Worm (Caenorhabditis elegans) whole organism, young adult: Measurements from ENCODE around the gene best-6.

ENCODE experiments used
- B0019.2 ChIP-seq: fragments of 200-800 bp; sonication (Bioruptor generic); conservative IDR thresholded peaks from 2 replicates; pipeline ENCODE4 v1.3.6; 2022; ENCODE audit warnings: missing genetic modification reagents, missing genetic modification characterization, missing compliant biosample characterization
- C17E4.6 ChIP-seq: fragments of 200-800 bp; sonication (Bioruptor generic); IDR thresholded peaks from 2 replicates; pipeline ENCODE4 v1.3.6; 2022; ENCODE audit warnings: missing genetic modification reagents, missing genetic modification characterization, missing compliant biosample characterization
- F37B4.10 ChIP-seq: fragments of 200-800 bp; sonication (Bioruptor generic); IDR thresholded peaks from 2 replicates; pipeline ENCODE4 v1.3.6; 2022; ENCODE audit warnings: missing genetic modification characterization, missing compliant biosample characterization
- K11D2.4 ChIP-seq: fragments of 200-800 bp; sonication (Bioruptor generic); IDR thresholded peaks from 2 replicates; pipeline ENCODE4 v1.3.6; 2022; ENCODE audit warnings: missing genetic modification reagents, missing genetic modification characterization, missing compliant biosample characterization
- K12H6.12 ChIP-seq: fragments of 200-800 bp; sonication (Bioruptor generic); optimal IDR thresholded peaks from 2 replicates; lab custom pipeline; 2018; ENCODE audit warnings: mild to moderate bottlenecking, missing genetic modification characterization, missing compliant biosample characterization
- Y53F4B.3 ChIP-seq: fragments of 200-800 bp; sonication (Bioruptor generic); IDR thresholded peaks from 2 replicates; pipeline ENCODE4 v1.3.6; 2022; ENCODE audit warnings: missing genetic modification reagents, missing genetic modification characterization, missing compliant biosample characterization
- Y53G8AR.9 ChIP-seq: fragments of 200-800 bp; sonication (Bioruptor generic); conservative IDR thresholded peaks from 2 replicates; pipeline ENCODE4 v1.3.6; 2022; ENCODE audit warnings: missing genetic modification reagents, missing genetic modification characterization, missing compliant biosample characterization
- Y56A3A.18 ChIP-seq: fragments of 200-800 bp; sonication (Bioruptor generic); IDR thresholded peaks from 2 replicates; pipeline ENCODE4 v1.3.6; 2022; ENCODE audit warnings: missing genetic modification reagents, missing genetic modification characterization, missing compliant biosample characterization
- atf-7 ChIP-seq: sonication (generic microtip); optimal IDR thresholded peaks from 2 replicates; lab custom pipeline; 2017; ENCODE audit warnings: mild to moderate bottlenecking, missing genetic modification characterization, missing compliant biosample characterization
- cebp-1 ChIP-seq, 2 experiments: fragments of 200-800 bp in 1 of 2; sonication (Bioruptor generic) in 1 of 2; sonication (generic microtip) in 1 of 2; IDR thresholded peaks in 1 of 2; optimal IDR thresholded peaks in 1 of 2; 2 replicates each; pipeline versions ENCODE4 v1.3.6 to Lab custom; 2017 to 2022; ENCODE audit warnings: missing compliant biosample characterization in 2 of 2, missing genetic modification characterization in 2 of 2, mild to moderate bottlenecking in 1 of 2, missing genetic modification reagents in 1 of 2, moderate library complexity in 1 of 2
- ceh-100 ChIP-seq: fragments of 200-800 bp; sonication (Bioruptor generic); IDR thresholded peaks from 2 replicates; pipeline ENCODE4 v1.3.6; 2022; ENCODE audit warnings: missing genetic modification reagents, missing genetic modification characterization, missing compliant biosample characterization
- ceh-91 ChIP-seq: fragments of 200-800 bp; sonication (Bioruptor generic); IDR thresholded peaks from 2 replicates; pipeline ENCODE4 v1.3.6; 2022; ENCODE audit warnings: missing genetic modification reagents, missing genetic modification characterization, missing compliant biosample characterization
- chd-7 ChIP-seq: sonication (generic microtip); optimal IDR thresholded peaks from 2 replicates; lab custom pipeline; 2016; ENCODE audit warnings: mild to moderate bottlenecking, missing genetic modification characterization, moderate library complexity, missing compliant biosample characterization
- efl-1 ChIP-seq: fragments of 150-350 bp; optimal IDR thresholded peaks from 2 replicates; lab custom pipeline; 2014; ENCODE audit warnings: missing biosample characterization, missing genetic modification reagents, missing genetic modification characterization
- egl-18 ChIP-seq: fragments of 200-800 bp; sonication (Bioruptor generic); IDR thresholded peaks from 2 replicates; pipeline ENCODE4 v1.3.6; 2022; ENCODE audit warnings: missing genetic modification reagents, missing genetic modification characterization, missing compliant biosample characterization
- egl-44 ChIP-seq: fragments of 200-800 bp; sonication (Bioruptor generic); IDR thresholded peaks from 2 replicates; pipeline ENCODE4 v1.3.6; 2022; ENCODE audit warnings: missing genetic modification reagents, missing genetic modification characterization, missing compliant biosample characterization
- egrh-3 ChIP-seq: fragments of 200-800 bp; sonication (Bioruptor generic); IDR thresholded peaks from 2 replicates; pipeline ENCODE4 v1.3.6; 2022; ENCODE audit warnings: missing genetic modification reagents, missing genetic modification characterization, missing compliant biosample characterization
- fkh-3 ChIP-seq: sonication (generic microtip); optimal IDR thresholded peaks from 2 replicates; lab custom pipeline; 2016; ENCODE audit warnings: mild to moderate bottlenecking, missing genetic modification characterization, missing compliant biosample characterization
- gei-17 ChIP-seq: fragments of 200-800 bp; sonication (Bioruptor generic); optimal IDR thresholded peaks from 2 replicates; lab custom pipeline; 2018; ENCODE audit warnings: mild to moderate bottlenecking, missing genetic modification characterization, missing compliant biosample characterization
- hlh-26 ChIP-seq: fragments of 200-800 bp; sonication (Bioruptor generic); conservative IDR thresholded peaks from 2 replicates; pipeline ENCODE4 v1.3.6; 2022; ENCODE audit warnings: missing genetic modification reagents, missing genetic modification characterization, missing compliant biosample characterization
- hmg-20 ChIP-seq: fragments of 200-800 bp; sonication (Bioruptor generic); IDR thresholded peaks from 2 replicates; pipeline ENCODE4 v1.3.6; 2022; ENCODE audit warnings: missing genetic modification reagents, missing genetic modification characterization, missing compliant biosample characterization
- hrde-1 ChIP-seq: sonication (generic microtip); optimal IDR thresholded peaks from 2 replicates; lab custom pipeline; 2016; ENCODE audit warnings: missing genetic modification characterization, mild to moderate bottlenecking, missing compliant biosample characterization, moderate library complexity, missing genotype, missing genetic modification reagents, borderline replicate concordance
- lin-35 ChIP-seq, 3 experiments: fragments of 150-350 bp in 2 of 3; sonication (generic microtip) in 1 of 3; optimal IDR thresholded peaks; 2 replicates each; lab custom pipeline; 2014 to 2018; ENCODE audit warnings: missing biosample characterization in 3 of 3, missing genetic modification characterization in 3 of 3, missing genetic modification reagents in 3 of 3
- lin-40 ChIP-seq: sonication (generic microtip); optimal IDR thresholded peaks from 2 replicates; lab custom pipeline; 2016; ENCODE audit warnings: missing genetic modification characterization, mild to moderate bottlenecking, missing compliant biosample characterization, missing genotype, missing genetic modification reagents
- madf-3 ChIP-seq: fragments of 200-800 bp; sonication (Bioruptor generic); IDR thresholded peaks from 2 replicates; pipeline ENCODE4 v1.3.6; 2022; ENCODE audit warnings: missing genetic modification reagents, missing genetic modification characterization, missing compliant biosample characterization
- mel-28 ChIP-seq: sonication (generic microtip); optimal IDR thresholded peaks from 2 replicates; lab custom pipeline; 2016; ENCODE audit warnings: borderline replicate concordance, mild to moderate bottlenecking, missing genetic modification characterization, missing compliant biosample characterization
- nfya-1 ChIP-seq: sonication (generic microtip); optimal IDR thresholded peaks from 2 replicates; lab custom pipeline; 2017; ENCODE audit warnings: antibody characterized with exemption, missing compliant biosample characterization, missing genetic modification characterization, borderline replicate concordance; ENCODE audit not compliant: insufficient read depth
- nfyb-1 ChIP-seq: fragments of 200-800 bp; sonication (Bioruptor generic); IDR thresholded peaks from 2 replicates; pipeline ENCODE4 v1.3.6; 2022; ENCODE audit warnings: missing genetic modification reagents, missing genetic modification characterization, missing compliant biosample characterization
- nhr-80 ChIP-seq: sonication (generic microtip); optimal IDR thresholded peaks from 2 replicates; lab custom pipeline; 2016; ENCODE audit warnings: missing genetic modification characterization, missing compliant biosample characterization
- rcor-1 ChIP-seq: fragments of 200-800 bp; sonication (Bioruptor generic); IDR thresholded peaks from 2 replicates; pipeline ENCODE4 v1.3.6; 2022; ENCODE audit warnings: missing genetic modification reagents, missing genetic modification characterization, missing compliant biosample characterization
- rec-8 ChIP-seq, 2 experiments: sonication (generic microtip); optimal IDR thresholded peaks; 2 replicates each; lab custom pipeline; 2016; ENCODE audit warnings: mild to moderate bottlenecking in 2 of 2, missing genetic modification characterization in 2 of 2, missing genetic modification reagents in 2 of 2, missing genotype in 2 of 2, missing biosample characterization in 1 of 2, missing compliant biosample characterization in 1 of 2, moderate library complexity in 1 of 2
- sdz-38 ChIP-seq: sonication (generic microtip); optimal IDR thresholded peaks from 2 replicates; lab custom pipeline; 2016; ENCODE audit warnings: missing genotype, missing genetic modification characterization, missing compliant biosample characterization
- snpc-1.1 ChIP-seq: sonication (generic microtip); optimal IDR thresholded peaks from 2 replicates; lab custom pipeline; 2017; ENCODE audit warnings: missing genetic modification characterization, mild to moderate bottlenecking, missing compliant biosample characterization, antibody characterized with exemption, moderate library complexity, missing genotype, missing genetic modification reagents; ENCODE audit not compliant: insufficient read depth
- snpc-1.3 ChIP-seq: sonication (generic microtip); optimal IDR thresholded peaks from 2 replicates; lab custom pipeline; 2017; ENCODE audit warnings: missing genetic modification characterization, mild to moderate bottlenecking, missing compliant biosample characterization, antibody characterized with exemption, moderate library complexity, missing genotype, missing genetic modification reagents; ENCODE audit not compliant: insufficient read depth
- unc-130 ChIP-seq: sonication (generic microtip); optimal IDR thresholded peaks from 2 replicates; lab custom pipeline; 2016; ENCODE audit warnings: missing genetic modification reagents, missing genetic modification characterization, missing compliant biosample characterization
- ztf-22 ChIP-seq: fragments of 200-800 bp; sonication (Bioruptor generic); optimal IDR thresholded peaks from 2 replicates; lab custom pipeline; 2018; ENCODE audit warnings: mild to moderate bottlenecking, missing genetic modification characterization, moderate library complexity, missing compliant biosample characterization

The best-6 gene

DNA sequence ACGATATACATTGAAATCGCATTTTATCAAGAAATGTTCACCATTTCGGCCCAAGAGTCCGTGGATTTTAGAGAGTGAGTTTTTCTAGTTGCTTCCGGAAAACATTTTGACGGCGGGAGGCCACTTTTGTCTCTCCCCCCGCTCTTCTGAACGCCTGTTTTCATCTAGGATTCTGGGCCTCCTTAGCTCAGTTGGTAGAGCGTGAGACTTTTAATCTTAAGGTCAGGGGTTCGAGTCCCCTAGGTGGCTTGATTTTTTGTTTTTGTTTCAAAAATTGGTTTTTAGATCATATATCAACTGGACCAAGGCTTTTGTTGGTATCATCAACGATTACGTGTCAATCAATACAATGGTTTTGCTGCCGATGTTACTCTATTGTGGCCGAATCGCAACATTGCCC lies 9.9 kb upstream of the best-6 start (continued):
- TF ChIP-seq cebp-1 (GFP tag; IDR thresholded peaks at IDR 0.05; lab: Robert Waterston, UW) (no peak), cebp-1 (tag; optimal IDR thresholded peaks at IDR 0.05; lab: Kevin White, UChicago) (no peak), hrde-1 (tag; lab: Kevin White, UChicago) (peak; percentile 49)

- TF ChIP-seq egl-44 (GFP tag; lab: Robert Waterston, UW), result no peak
- no peak for TF ChIP-seq gei-17 (GFP tag; lab: Kevin White, UChicago)
Measured at ce11 chrIV:5037489-5037888, 8.6 kb upstream of the best-6 start, which contains the start of gene C09B9.1. C09B9.1 (plus strand) TSS chrIV:5037789.

DNA sequence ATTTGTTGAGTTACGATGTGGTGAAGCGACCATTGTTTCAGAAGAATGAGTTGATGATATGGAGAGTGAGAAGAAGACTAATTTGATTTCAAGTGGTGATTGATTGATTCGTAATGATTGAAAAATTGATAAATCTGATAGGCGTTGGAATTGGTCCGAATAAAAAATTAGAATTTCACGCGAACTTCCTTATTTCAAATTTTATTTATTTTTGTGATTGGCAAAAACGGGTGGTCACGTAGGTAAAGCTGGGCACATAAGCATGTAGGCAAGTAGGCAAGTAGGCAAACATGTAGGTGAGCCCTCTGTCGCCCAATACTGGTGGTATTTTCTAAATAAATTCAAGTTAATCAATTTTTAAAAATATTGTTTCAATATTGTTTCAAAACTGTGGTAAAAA lies 4.4 kb upstream of the best-6 start, which contains the start of gene C09B9.4:
TSS of gene C09B9.4 (minus strand) at position 101 of the 400 bp plus-strand sequence.
- TF ChIP-seq rec-8 (tag; optimal IDR thresholded peaks at IDR 0.05; lab: Kevin White, UChicago) (no peak), K12H6.12 (tag; lab: Kevin White, UChicago) (no peak), Y53F4B.3 (GFP tag; lab: Robert Waterston, UW) (no peak), nfya-1 (tag; lab: Kevin White, UChicago) (no peak), lin-40 (tag; lab: Kevin White, UChicago) (no peak), egrh-3 (GFP tag; lab: Robert Waterston, UW) (no peak), K11D2.4 (GFP tag; lab: Robert Waterston, UW) (no peak), hmg-20 (GFP tag; lab: Robert Waterston, UW) (no peak), mel-28 (tag; lab: Kevin White, UChicago) (no peak), unc-130 (no peak), nfyb-1 (GFP tag; lab: Robert Waterston, UW) (no peak), madf-3 (GFP tag; lab: Robert Waterston, UW) (no peak), Y56A3A.18 (no peak), snpc-1.1 (tag; lab: Kevin White, UChicago) (no peak), ceh-100 (GFP tag; lab: Robert Waterston, UW) (no peak)

- no peak for TF ChIP-seq unc-130
- no peak for TF ChIP-seq snpc-1.3 (tag; lab: Kevin White, UChicago)
- TF ChIP-seq nhr-80 (tag; lab: Kevin White, UChicago), result no peak
- TF ChIP-seq hlh-26, result no peak
- TF ChIP-seq fkh-3 (tag; lab: Kevin White, UChicago), result no peak
- TF ChIP-seq B0019.2 (GFP tag; lab: Robert Waterston, UW), result no peak
- no peak for TF ChIP-seq C17E4.6
- no peak for TF ChIP-seq egl-18 (GFP tag; lab: Robert Waterston, UW)
- no peak for TF ChIP-seq nfyb-1 (GFP tag; lab: Robert Waterston, UW)
Measured at ce11 chrIV:5031346-5031745, 2.5 kb upstream of the best-6 start.

DNA sequence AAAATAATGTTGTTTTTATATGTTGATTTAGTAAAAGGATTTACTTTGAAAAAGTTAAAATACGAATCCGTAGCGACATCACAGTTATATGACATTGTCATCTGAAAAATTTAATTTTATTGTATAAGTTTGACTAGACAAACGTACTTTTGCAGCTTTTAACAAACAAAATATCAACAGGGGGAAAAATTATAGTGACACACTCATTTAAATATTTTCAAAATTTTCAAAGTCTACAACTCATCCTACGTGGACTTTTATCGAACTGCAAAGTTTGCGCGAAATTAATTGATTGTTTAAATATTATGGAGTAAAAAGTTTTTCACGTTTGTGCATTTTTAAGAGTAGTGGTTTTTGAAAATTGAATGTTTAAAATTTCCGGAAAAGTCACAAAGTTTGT lies 3.2 kb downstream of the best-6 start, which contains the start of gene C09B9.85:
TSS of gene C09B9.85 (minus strand) at position 101 of the 400 bp plus-strand sequence.
- TF ChIP-seq Y53G8AR.9, result no peak
- TF ChIP-seq lin-35 (GFP tag; optimal IDR thresholded peaks at IDR 0.05; lab: Kevin White, UChicago), result no peak
- TF ChIP-seq ceh-91 (GFP tag; lab: Robert Waterston, UW), result no peak
- TF ChIP-seq atf-7 (tag; lab: Kevin White, UChicago), result no peak
- no peak for TF ChIP-seq F37B4.10 (GFP tag; lab: Robert Waterston, UW)
- TF ChIP-seq sdz-38 (tag; lab: Kevin White, UChicago), result no peak
- no peak for TF ChIP-seq efl-1
- TF ChIP-seq rcor-1 (GFP tag; lab: Robert Waterston, UW), result no peak
- no peak for TF ChIP-seq lin-40 (tag; lab: Kevin White, UChicago)
- TF ChIP-seq chd-7 (tag; lab: Kevin White, UChicago), result no peak
- no peak for TF ChIP-seq ztf-22 (GFP tag; lab: Kevin White, UChicago)
